Worm (Caenorhabditis elegans) whole organism, L4/young adult: Measurements from ENCODE around the gene F14F3.4.

Experiments
- W03F9.2 ChIP-seq: fragments of 150-350 bp; optimal IDR thresholded peaks from 2 replicates; lab custom pipeline; 2014; ENCODE audit warnings: missing biosample characterization, missing genetic modification characterization
- dao-5 ChIP-seq: sonication (generic microtip); optimal IDR thresholded peaks from 2 replicates; lab custom pipeline; 2016; ENCODE audit warnings: missing genotype, missing genetic modification characterization, moderate library complexity, missing compliant biosample characterization
- him-1 ChIP-seq: sonication (generic microtip); optimal IDR thresholded peaks from 2 replicates; lab custom pipeline; 2016; ENCODE audit warnings: missing genotype, missing genetic modification reagents, missing genetic modification characterization, missing compliant biosample characterization

- TF ChIP-seq W03F9.2 (tag; lab: Kevin White, UChicago): no peak
- no peak for TF ChIP-seq him-1 (tag; lab: Kevin White, UChicago)
- TF ChIP-seq dao-5: no peak
Measured at ce11 chrX:10521313-10521712, at the start of gene F14F3.4.
